Worm (Caenorhabditis elegans): ENCODE measurements around the gene W03F8.6.

ce11 chrIV:5202575-5202974 is 16.2 kb upstream of the W03F8.6 start:
- TF ChIP-seq sma-3 (GFP tag; optimal IDR thresholded peaks at IDR 0.05) (no peak), ama-1 (optimal IDR thresholded peaks at IDR 0.05) (no peak)

All from whole organism, L2 larva.